Worm (Caenorhabditis elegans) whole organism, midembryonic: ENCODE measurements around the gene cki-2.

Experiments used
- cog-1 ChIP-seq: sonication (generic microtip); optimal IDR thresholded peaks from 2 replicates; lab custom pipeline; 2016; ENCODE audit warnings: missing genetic modification characterization, missing compliant biosample characterization
- flt-1 ChIP-seq: fragments of 200-800 bp; sonication (Bioruptor generic); IDR thresholded peaks from 2 replicates; pipeline ENCODE4 v1.3.6; 2022; ENCODE audit warnings: missing genetic modification characterization, missing compliant biosample characterization
- klf-2 ChIP-seq: fragments of 200-800 bp; sonication (Bioruptor generic); conservative IDR thresholded peaks from 2 replicates; pipeline ENCODE4 v1.3.6; 2022; ENCODE audit warnings: missing genetic modification reagents, missing genetic modification characterization, missing compliant biosample characterization
- med-1 ChIP-seq: sonication (generic microtip); optimal IDR thresholded peaks from 2 replicates; lab custom pipeline; 2017; ENCODE audit warnings: missing genetic modification characterization, mild to moderate bottlenecking, missing compliant biosample characterization, antibody characterized with exemption, missing genetic modification reagents; ENCODE audit not compliant: insufficient read depth
- ref-1 ChIP-seq: fragments of 200-800 bp; sonication (Bioruptor generic); conservative IDR thresholded peaks from 2 replicates; pipeline ENCODE4 v1.3.6; 2022; ENCODE audit warnings: missing genetic modification reagents, missing genetic modification characterization, missing compliant biosample characterization
- tab-1 ChIP-seq: fragments of 200-800 bp; sonication (Bioruptor generic); IDR thresholded peaks from 2 replicates; pipeline ENCODE4 v1.3.6; 2022; ENCODE audit warnings: missing genetic modification characterization, missing compliant biosample characterization
- ztf-29 ChIP-seq: fragments of 200-800 bp; sonication (Bioruptor generic); IDR thresholded peaks from 2 replicates; pipeline ENCODE4 v1.3.6; 2022; ENCODE audit warnings: missing genetic modification reagents, missing genetic modification characterization, missing compliant biosample characterization

DNA sequence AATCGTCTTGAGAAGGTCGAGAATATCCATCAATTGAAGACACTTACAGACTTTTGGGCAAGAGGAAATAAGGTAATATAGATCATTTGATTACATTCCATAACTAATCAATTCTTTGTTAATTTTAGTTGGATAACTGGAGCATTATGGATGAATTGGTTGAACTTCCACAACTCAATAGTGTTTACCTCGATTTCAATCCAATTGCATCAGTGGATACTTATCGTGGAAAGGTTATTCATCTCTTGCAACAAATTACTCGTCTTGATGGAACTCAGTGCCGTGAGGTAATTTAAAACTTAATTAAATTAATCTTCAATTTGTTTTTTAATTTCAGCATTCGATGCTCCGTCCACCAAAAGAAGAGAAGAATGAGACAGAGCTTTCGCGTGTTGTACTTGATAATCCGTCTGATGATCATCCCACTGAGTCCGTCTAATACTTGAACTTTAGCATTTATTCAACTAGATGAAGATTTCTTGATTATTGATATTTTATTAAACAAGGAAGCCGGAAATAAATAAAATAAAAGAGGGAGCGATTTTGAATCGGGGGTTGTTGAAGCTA lies 42.8 kb upstream of the cki-2 start:
- no peak for TF ChIP-seq med-1
- no peak for TF ChIP-seq flt-1 (GFP tag; lab: Robert Waterston, UW)
- TF ChIP-seq klf-2 (GFP tag; lab: Robert Waterston, UW): no peak
- no peak for TF ChIP-seq tab-1
- no peak for TF ChIP-seq ztf-29 (GFP tag; lab: Robert Waterston, UW)
- no peak for TF ChIP-seq ref-1 (GFP tag; lab: Robert Waterston, UW)
- no peak for TF ChIP-seq cog-1 (tag; lab: Kevin White, UChicago)
